Worm (Caenorhabditis elegans): Measurements from ENCODE around the gene rpl-10.

The rpl-10 gene

ce11 chrII:8106921-8107695 is 36.6 kb upstream of the rpl-10 start, which contains the start of the genes chst-1 and C41C4.9 (continued):
- TF ChIP-seq zip-8 (tag; optimal IDR thresholded peaks at IDR 0.05) (no peak), blmp-1 (tag; optimal IDR thresholded peaks at IDR 0.05) (no peak), sem-2 (GFP tag; optimal IDR thresholded peaks at IDR 0.05) (peak; percentile 88), cnd-1 (tag; optimal IDR thresholded peaks at IDR 0.05) (peak; percentile 97), nhr-28 (tag; optimal IDR thresholded peaks at IDR 0.05) (peak; percentile 35)

DNA sequence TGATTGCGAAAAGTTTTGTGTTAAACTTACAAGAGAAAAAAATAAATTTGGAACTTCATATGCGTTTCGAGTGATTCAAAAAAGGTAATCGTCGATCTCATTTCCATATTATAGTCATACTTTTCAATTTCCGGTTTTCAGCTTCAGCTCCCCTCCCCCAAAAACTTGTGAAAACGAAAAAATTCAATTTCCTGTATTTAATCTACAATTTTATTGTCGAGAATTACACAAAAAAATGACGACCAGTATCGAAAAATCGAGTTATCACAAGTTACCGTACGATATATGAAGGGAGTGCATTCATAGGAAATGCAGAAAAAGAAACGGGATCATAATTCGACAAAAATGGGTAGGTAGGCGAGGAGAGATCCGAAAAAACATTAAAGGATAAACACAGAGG is 31.6 kb upstream of the rpl-10 start, which contains the start of gene lron-4:
Gene lron-4, minus strand, starts transcription at position 101 of the 400 bp plus-strand sequence.
- no peak for TF ChIP-seq ceh-83 (GFP tag; optimal IDR thresholded peaks at IDR 0.05)
- no peak for TF ChIP-seq bed-3 (GFP tag; optimal IDR thresholded peaks at IDR 0.05)
- TF ChIP-seq pha-4 (tag; optimal IDR thresholded peaks at IDR 0.05), result no peak
- no peak for TF ChIP-seq snpc-4 (tag; optimal IDR thresholded peaks at IDR 0.05)
- TF ChIP-seq ceh-39 (tag; optimal IDR thresholded peaks at IDR 0.05), result no peak
- no peak for TF ChIP-seq hlh-1 (tag; optimal IDR thresholded peaks at IDR 0.05)
- no peak for TF ChIP-seq sptf-1 (tag; optimal IDR thresholded peaks at IDR 0.05)
- TF ChIP-seq nhr-76 (tag; optimal IDR thresholded peaks at IDR 0.05), result no peak
- TF ChIP-seq drap-1 (GFP tag; optimal IDR thresholded peaks at IDR 0.05), result no peak
- no peak for TF ChIP-seq elt-3 (tag; optimal IDR thresholded peaks at IDR 0.05)
- no peak for TF ChIP-seq M03D4.4 (tag; optimal IDR thresholded peaks at IDR 0.05)
- no peak for TF ChIP-seq unc-62 (GFP tag; optimal IDR thresholded peaks at IDR 0.05)
- TF ChIP-seq nhr-28 (tag; optimal IDR thresholded peaks at IDR 0.05), result no peak

ce11 chrII:8116159-8116558 is 27.5 kb upstream of the rpl-10 start, which contains the start of gene unc-105:
Gene unc-105, plus strand, starts transcription at chrII:8116459.
- TF ChIP-seq sptf-1 (tag; optimal IDR thresholded peaks at IDR 0.05) (no peak), cnd-1 (tag; optimal IDR thresholded peaks at IDR 0.05) (no peak), unc-62 (GFP tag; optimal IDR thresholded peaks at IDR 0.05) (peak; percentile 26)

DNA sequence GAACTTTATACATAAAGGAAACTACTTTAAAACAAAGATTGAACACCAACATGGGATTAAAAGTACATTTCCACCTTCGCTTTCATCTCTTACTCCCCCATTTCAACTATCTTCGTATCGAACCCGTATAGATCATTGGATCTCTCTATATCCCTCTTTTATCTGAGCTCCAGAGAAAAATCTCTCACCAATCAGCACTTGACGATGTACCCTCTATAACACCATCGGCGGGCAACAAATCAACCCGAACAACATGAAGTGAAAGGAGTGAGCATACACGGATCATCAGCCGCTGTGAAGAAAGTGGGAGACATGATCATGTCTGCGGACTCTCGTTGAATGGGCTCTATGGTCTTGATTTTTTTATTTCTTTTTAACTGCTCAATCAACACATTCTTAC is 26.3 kb upstream of the rpl-10 start:
- no peak for TF ChIP-seq zip-8 (tag; optimal IDR thresholded peaks at IDR 0.05)
- peak; percentile 79 for TF ChIP-seq unc-120 (tag; optimal IDR thresholded peaks at IDR 0.05; ENCODE audit: poor library complexity, severe bottlenecking)

DNA sequence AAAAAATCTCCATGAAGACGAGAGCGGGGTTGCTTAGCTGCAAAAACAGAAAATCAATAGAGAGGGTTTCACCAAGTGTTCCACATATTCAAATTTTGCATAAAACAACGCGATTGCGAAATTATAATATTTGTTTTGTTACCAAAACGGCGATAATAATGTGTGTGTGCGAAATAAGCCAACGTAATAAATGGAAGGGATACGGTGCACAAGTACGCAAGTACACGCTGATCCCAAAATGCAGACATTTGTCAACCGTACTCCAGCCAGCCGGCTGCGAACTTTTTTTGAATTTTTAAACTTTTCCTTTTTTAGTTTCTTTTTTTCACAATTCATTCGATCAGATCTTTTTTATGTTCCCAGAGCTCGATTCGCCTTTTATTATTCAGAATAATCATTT is 18.8 kb upstream of the rpl-10 start, which contains the start of gene ire-1:
Gene ire-1, minus strand, starts transcription at position 44 of the 400 bp plus-strand sequence.
- TF ChIP-seq tbx-8 (GFP tag; optimal IDR thresholded peaks at IDR 0.05) (no peak), unc-120 (tag; optimal IDR thresholded peaks at IDR 0.05; ENCODE audit: poor library complexity, severe bottlenecking) (peak; percentile 3), lin-13 (tag; optimal IDR thresholded peaks at IDR 0.05) (peak; percentile 7), nhr-237 (tag; optimal IDR thresholded peaks at IDR 0.05) (peak; percentile 47), lsy-2 (tag; optimal IDR thresholded peaks at IDR 0.05) (peak; percentile 99), hlh-1 (tag; optimal IDR thresholded peaks at IDR 0.05) (peak; percentile 10), ceh-43 (GFP tag; optimal IDR thresholded peaks at IDR 0.05) (no peak), lin-32 (GFP tag; optimal IDR thresholded peaks at IDR 0.05) (no peak), ceh-83 (GFP tag; optimal IDR thresholded peaks at IDR 0.05) (no peak), pha-4 (tag; optimal IDR thresholded peaks at IDR 0.05) (peak; percentile 67), mep-1 (tag; optimal IDR thresholded peaks at IDR 0.05) (peak; percentile 62), ham-2 (GFP tag; optimal IDR thresholded peaks at IDR 0.05) (no peak)

- TF ChIP-seq hlh-1 (tag; optimal IDR thresholded peaks at IDR 0.05) (no peak), lsy-2 (tag; optimal IDR thresholded peaks at IDR 0.05) (no peak), ceh-39 (tag; optimal IDR thresholded peaks at IDR 0.05) (no peak), ham-2 (GFP tag; optimal IDR thresholded peaks at IDR 0.05) (no peak), unc-62 (GFP tag; optimal IDR thresholded peaks at IDR 0.05) (no peak)
Measured at ce11 chrII:8125439-8125838, 18.2 kb upstream of the rpl-10 start.

ce11 chrII:8126132-8126531 is 17.5 kb upstream of the rpl-10 start:
- TF ChIP-seq sem-2 (GFP tag; optimal IDR thresholded peaks at IDR 0.05) (no peak), drap-1 (GFP tag; optimal IDR thresholded peaks at IDR 0.05) (no peak), nhr-237 (tag; optimal IDR thresholded peaks at IDR 0.05) (no peak), ham-2 (GFP tag; optimal IDR thresholded peaks at IDR 0.05) (no peak), lin-13 (tag; optimal IDR thresholded peaks at IDR 0.05) (no peak), nhr-76 (tag; optimal IDR thresholded peaks at IDR 0.05) (no peak), nhr-28 (tag; optimal IDR thresholded peaks at IDR 0.05) (no peak), ceh-39 (tag; optimal IDR thresholded peaks at IDR 0.05) (no peak), tbx-8 (GFP tag; optimal IDR thresholded peaks at IDR 0.05) (no peak)

Data from whole organism, mixed stage, embryonic.